Worm (Caenorhabditis elegans) whole organism, L3 larva: ENCODE results near the gene flh-1.
"Not testable (repeated sequence)": the region's sequence is repeated elsewhere in the genome, so short reads cannot be mapped to it uniquely, and the experiment has no call there.

ENCODE experiments used
- R02D3.7 ChIP-seq: fragments of 150-350 bp; optimal IDR thresholded peaks from 2 replicates; lab custom pipeline; 2014; ENCODE audit warnings: missing biosample characterization, missing genetic modification characterization
- ZK546.5 ChIP-seq: sonication (generic microtip); optimal IDR thresholded peaks from 2 replicates; lab custom pipeline; 2017; ENCODE audit warnings: missing biosample characterization, missing genetic modification characterization
- aly-2 ChIP-seq: fragments of 150-350 bp; optimal IDR thresholded peaks from 2 replicates; lab custom pipeline; 2014; ENCODE audit warnings: missing biosample characterization, missing genetic modification characterization
- ama-1 ChIP-seq: fragments of 150-350 bp; optimal IDR thresholded peaks from 2 replicates; lab custom pipeline; 2018
- ceh-16 ChIP-seq: sonication (generic microtip); optimal IDR thresholded peaks from 2 replicates; lab custom pipeline; 2017; ENCODE audit warnings: missing biosample characterization, missing genetic modification characterization
- ceh-28 ChIP-seq: fragments of 150-350 bp; optimal IDR thresholded peaks from 2 replicates; lab custom pipeline; 2014; ENCODE audit warnings: missing biosample characterization, missing genetic modification reagents, missing genetic modification characterization
- ceh-82 ChIP-seq: fragments of 150-350 bp; optimal IDR thresholded peaks from 2 replicates; lab custom pipeline; 2014; ENCODE audit warnings: missing biosample characterization, missing genetic modification characterization
- daf-12 ChIP-seq: fragments of 150-350 bp; optimal IDR thresholded peaks from 2 replicates; lab custom pipeline; 2014; ENCODE audit warnings: missing biosample characterization, missing genetic modification reagents, missing genetic modification characterization
- elt-2 ChIP-seq: sonication (generic microtip); optimal IDR thresholded peaks from 2 replicates; lab custom pipeline; 2016; ENCODE audit warnings: missing genetic modification reagents, mild to moderate bottlenecking, missing genetic modification characterization, missing compliant biosample characterization
- elt-3 ChIP-seq, 3 experiments: fragments of 150-350 bp in 1 of 3; sonication (generic microtip) in 2 of 3; optimal IDR thresholded peaks; 2 replicates in 2 of 3; 4 replicates in 1 of 3; lab custom pipeline; 2014 to 2017; ENCODE audit warnings: missing biosample characterization in 3 of 3, missing genetic modification characterization in 3 of 3
- eor-1 ChIP-seq, 2 experiments: fragments of 150-350 bp; optimal IDR thresholded peaks; 2 replicates each; lab custom pipeline; 2014 to 2018; ENCODE audit warnings: missing biosample characterization in 2 of 2, missing genetic modification characterization in 2 of 2
- fkh-2 ChIP-seq: fragments of 150-350 bp; optimal IDR thresholded peaks from 2 replicates; lab custom pipeline; 2014; ENCODE audit warnings: missing biosample characterization, missing genetic modification reagents, missing genetic modification characterization
- fos-1 ChIP-seq: fragments of 150-350 bp; optimal IDR thresholded peaks from 2 replicates; lab custom pipeline; 2014; ENCODE audit warnings: missing biosample characterization, missing genetic modification characterization
- hmg-11 ChIP-seq: sonication (generic microtip); optimal IDR thresholded peaks from 2 replicates; lab custom pipeline; 2016; ENCODE audit warnings: missing genetic modification characterization, missing compliant biosample characterization
- jun-1 ChIP-seq: fragments of 150-350 bp; optimal IDR thresholded peaks from 2 replicates; lab custom pipeline; 2014; ENCODE audit warnings: missing biosample characterization, missing genetic modification reagents, missing genetic modification characterization
- lin-15B ChIP-seq: fragments of 150-350 bp; optimal IDR thresholded peaks from 2 replicates; lab custom pipeline; 2014; ENCODE audit warnings: missing biosample characterization, missing genetic modification characterization
- lin-39 ChIP-seq: fragments of 150-350 bp; optimal IDR thresholded peaks from 2 replicates; lab custom pipeline; 2018; ENCODE audit warnings: missing biosample characterization, missing genetic modification reagents, missing genetic modification characterization
- lsy-12 ChIP-seq: sonication (generic microtip); optimal IDR thresholded peaks from 2 replicates; lab custom pipeline; 2016; ENCODE audit warnings: mild to moderate bottlenecking, missing genetic modification characterization, missing compliant biosample characterization
- mdl-1 ChIP-seq: fragments of 150-350 bp; optimal IDR thresholded peaks from 2 replicates; lab custom pipeline; 2014; ENCODE audit warnings: missing biosample characterization, missing genetic modification characterization
- mml-1 ChIP-seq: fragments of 150-350 bp; sonication (generic microtip); optimal IDR thresholded peaks from 3 replicates; lab custom pipeline; 2014; ENCODE audit warnings: missing biosample characterization, missing genetic modification characterization
- nfya-1 ChIP-seq: sonication (generic microtip); optimal IDR thresholded peaks from 2 replicates; lab custom pipeline; 2017; ENCODE audit warnings: missing genetic modification characterization, mild to moderate bottlenecking, missing compliant biosample characterization, antibody characterized with exemption, moderate library complexity; ENCODE audit not compliant: insufficient read depth
- nhr-12 ChIP-seq: fragments of 150-350 bp; optimal IDR thresholded peaks from 2 replicates; lab custom pipeline; 2014; ENCODE audit warnings: missing biosample characterization, missing genetic modification characterization
- nhr-23 ChIP-seq: fragments of 150-350 bp; optimal IDR thresholded peaks from 2 replicates; lab custom pipeline; 2014; ENCODE audit warnings: missing biosample characterization, missing genetic modification reagents, missing genetic modification characterization
- nhr-237 ChIP-seq: fragments of 150-350 bp; optimal IDR thresholded peaks from 2 replicates; lab custom pipeline; 2014; ENCODE audit warnings: missing biosample characterization, missing genetic modification characterization
- nhr-25 ChIP-seq: sonication (generic microtip); optimal IDR thresholded peaks from 2 replicates; lab custom pipeline; 2017; ENCODE audit warnings: missing biosample characterization, missing genetic modification characterization
- nhr-28 ChIP-seq: fragments of 150-350 bp; optimal IDR thresholded peaks from 2 replicates; lab custom pipeline; 2014; ENCODE audit warnings: missing biosample characterization, missing genetic modification characterization
- nhr-43 ChIP-seq: sonication (generic microtip); optimal IDR thresholded peaks from 2 replicates; lab custom pipeline; 2016; ENCODE audit warnings: mild to moderate bottlenecking, missing genetic modification characterization, missing compliant biosample characterization; ENCODE audit not compliant: poor library complexity, severe bottlenecking
- nhr-76 ChIP-seq: fragments of 150-350 bp; sonication (generic microtip); optimal IDR thresholded peaks from 5 replicates; lab custom pipeline; 2014; ENCODE audit warnings: missing biosample characterization, missing genetic modification characterization
- pha-4 ChIP-seq: fragments of 150-350 bp; optimal IDR thresholded peaks from 2 replicates; lab custom pipeline; 2014; ENCODE audit warnings: missing biosample characterization, missing genetic modification reagents, missing genetic modification characterization
- pqm-1 ChIP-seq: fragments of 150-350 bp; optimal IDR thresholded peaks from 2 replicates; lab custom pipeline; 2017; ENCODE audit warnings: missing biosample characterization, missing genetic modification characterization, inconsistent platforms
- skn-1 ChIP-seq: fragments of 150-350 bp; optimal IDR thresholded peaks from 2 replicates; lab custom pipeline; 2014; ENCODE audit warnings: missing biosample characterization, missing genetic modification characterization
- snpc-4 ChIP-seq: fragments of 150-350 bp; optimal IDR thresholded peaks from 2 replicates; lab custom pipeline; 2014; ENCODE audit warnings: missing biosample characterization, missing genetic modification characterization
- unc-39 ChIP-seq: sonication (generic microtip); optimal IDR thresholded peaks from 4 replicates; lab custom pipeline; 2017; ENCODE audit warnings: missing biosample characterization, missing genetic modification characterization
- unc-62 ChIP-seq: fragments of 150-350 bp; sonication (generic microtip); optimal IDR thresholded peaks from 4 replicates; lab custom pipeline; 2014; ENCODE audit warnings: missing biosample characterization, missing genetic modification reagents, missing genetic modification characterization
- zag-1 ChIP-seq: fragments of 150-350 bp; optimal IDR thresholded peaks from 2 replicates; lab custom pipeline; 2014; ENCODE audit warnings: missing biosample characterization, missing genetic modification characterization
- ztf-11 ChIP-seq: fragments of 150-350 bp; optimal IDR thresholded peaks from 2 replicates; lab custom pipeline; 2014; ENCODE audit warnings: missing biosample characterization, missing genetic modification characterization
- ztf-4 ChIP-seq: fragments of 150-350 bp; optimal IDR thresholded peaks from 2 replicates; lab custom pipeline; 2014; ENCODE audit warnings: missing biosample characterization, missing genetic modification characterization

flh-1 gene

DNA sequence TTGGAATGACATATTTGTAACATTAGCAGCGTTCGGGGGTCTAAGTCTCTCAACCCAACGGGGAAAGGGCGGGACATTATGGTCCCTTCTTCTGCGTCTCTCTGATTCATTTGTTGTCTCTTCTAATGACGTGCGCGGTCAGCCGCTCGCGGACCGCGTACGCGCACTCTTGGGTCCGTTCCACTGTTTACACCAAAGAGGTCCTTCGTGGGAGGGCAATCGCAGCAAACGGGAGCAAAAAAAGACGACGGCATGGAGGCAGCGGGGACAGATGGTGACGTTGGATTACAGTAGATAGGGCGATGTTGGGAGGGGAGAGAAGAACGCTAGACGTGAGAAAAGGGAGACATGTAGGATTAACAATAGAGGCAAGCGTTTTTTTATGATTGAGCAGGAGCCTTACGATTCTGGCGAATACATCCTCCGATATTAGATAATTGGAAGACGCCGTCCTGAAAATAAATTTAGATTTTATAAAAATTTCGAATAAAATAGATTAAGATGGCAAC lies at the start of gene flh-1:
TSS of gene flh-1 (minus strand) at position 459 of the 509 bp plus-strand sequence.
- TF ChIP-seq nhr-25 (tag; lab: Kevin White, UChicago): no peak
- TF ChIP-seq fkh-2 (tag; lab: Kevin White, UChicago): no peak
- TF ChIP-seq unc-62 (GFP tag; lab: Kevin White, UChicago): no peak
- TF ChIP-seq elt-3 (tag; optimal IDR thresholded peaks at IDR 0.05; lab: Kevin White, UChicago): no peak
- TF ChIP-seq snpc-4 (tag; lab: Kevin White, UChicago): no peak
- no peak for TF ChIP-seq R02D3.7 (tag; lab: Kevin White, UChicago)
- no peak for TF ChIP-seq skn-1
- no peak for TF ChIP-seq unc-39 (tag; lab: Kevin White, UChicago)
- TF ChIP-seq nhr-23 (tag; lab: Kevin White, UChicago): no peak
- no peak for TF ChIP-seq aly-2
- no peak for TF ChIP-seq lin-15B
- TF ChIP-seq mml-1 (tag; lab: Kevin White, UChicago): no peak
- TF ChIP-seq nfya-1: no peak
- no peak for TF ChIP-seq lsy-12 (tag; lab: Kevin White, UChicago)
- no peak for TF ChIP-seq fos-1 (tag; lab: Kevin White, UChicago)
- no peak for TF ChIP-seq ztf-11
- TF ChIP-seq nhr-12 (tag; lab: Kevin White, UChicago): no peak

DNA sequence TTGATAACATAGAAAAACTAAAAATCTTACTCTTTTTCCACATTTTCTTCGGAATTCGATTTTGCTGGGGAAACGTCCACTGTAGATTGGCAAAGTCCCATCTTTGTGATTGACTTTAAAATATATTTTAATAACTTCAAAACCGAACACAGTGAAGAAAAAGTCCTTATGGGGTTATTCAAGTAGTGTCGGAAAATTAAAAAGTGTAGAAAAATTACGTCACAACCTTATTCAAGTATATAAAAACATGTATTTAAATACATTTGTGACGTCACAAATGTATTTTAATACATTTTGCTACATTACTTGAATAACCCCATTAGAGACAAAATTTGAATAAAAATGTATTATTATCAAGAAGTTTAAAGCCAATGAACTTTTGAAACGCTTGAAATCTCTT lies 48.8 kb upstream of the flh-1 start, which contains the start of gene F49C12.7:
TSS of gene F49C12.7 (minus strand) at position 101 of the 400 bp plus-strand sequence.
- TF ChIP-seq hmg-11, nhr-12, mdl-1 (tag; lab: Kevin White, UChicago): not testable (repeated sequence)

DNA sequence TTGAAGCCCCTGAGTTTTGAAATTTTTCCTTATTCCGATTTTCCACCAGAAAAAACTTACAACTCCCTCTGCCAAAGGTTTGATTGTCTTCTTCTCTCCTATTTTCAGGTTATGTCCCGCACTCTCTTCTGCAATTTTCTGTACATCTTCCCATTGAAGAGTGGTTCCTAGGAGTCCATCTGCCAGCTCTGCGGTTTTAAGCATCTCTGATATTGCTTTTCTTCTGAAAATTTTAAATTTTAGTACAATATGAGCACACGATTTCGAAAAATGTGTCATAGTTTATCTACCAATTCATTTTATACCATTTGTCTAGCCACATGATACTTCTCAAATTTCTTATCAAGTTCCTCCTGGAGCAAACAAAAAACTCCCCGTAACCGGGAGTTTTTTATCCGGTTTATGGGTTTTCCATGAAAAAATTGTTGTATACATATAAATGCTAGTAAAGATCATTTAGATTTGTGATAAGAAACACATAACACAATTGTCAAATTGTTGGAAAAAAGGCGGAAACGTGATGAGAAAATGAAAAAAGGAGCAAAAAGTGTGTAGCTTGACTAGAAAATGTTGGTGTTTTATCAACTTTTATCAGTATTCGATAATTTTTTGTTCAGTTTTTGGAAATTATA lies 47.0 kb upstream of the flh-1 start:
- TF ChIP-seq nhr-43 (no peak), ztf-4 (tag; lab: Kevin White, UChicago) (no peak), fkh-2 (tag; lab: Kevin White, UChicago) (no peak), nhr-237 (no peak), ceh-82 (no peak), fos-1 (tag; lab: Kevin White, UChicago) (no peak), R02D3.7 (tag; lab: Kevin White, UChicago) (no peak), ceh-28 (no peak), skn-1 (no peak), pha-4 (tag; lab: Kevin White, UChicago) (peak; percentile 3), jun-1 (peak; percentile 57), aly-2 (no peak), zag-1 (no peak), nhr-25 (tag; lab: Kevin White, UChicago) (no peak), ceh-16 (tag; lab: Kevin White, UChicago) (no peak), ama-1 (lab: Kevin White, UChicago) (no peak), lsy-12 (tag; lab: Kevin White, UChicago) (no peak), pqm-1 (tag; lab: Kevin White, UChicago) (peak; percentile 73), nhr-76 (tag; lab: Kevin White, UChicago) (no peak), elt-2 (peak; percentile 89), nhr-23 (tag; lab: Kevin White, UChicago) (no peak), elt-3 (tag; optimal IDR thresholded peaks at IDR 0.05; lab: Kevin White, UChicago) (no peak), eor-1 (tag; optimal IDR thresholded peaks at IDR 0.05; lab: Kevin White, UChicago) (no peak), unc-39 (tag; lab: Kevin White, UChicago) (no peak), unc-62 (GFP tag; lab: Kevin White, UChicago) (no peak), lin-39 (tag; lab: Kevin White, UChicago) (no peak), snpc-4 (tag; lab: Kevin White, UChicago) (no peak), ZK546.5 (no peak), lin-15B (no peak), nfya-1 (no peak), daf-12 (tag; lab: Kevin White, UChicago) (no peak), nhr-28 (no peak), nhr-12 (tag; lab: Kevin White, UChicago) (no peak)
